Worm (Caenorhabditis elegans) whole organism, early embryonic: ENCODE data around the gene C03B1.7.

Source experiments
- F13C5.2 ChIP-seq: sonication (generic microtip); optimal IDR thresholded peaks from 2 replicates; lab custom pipeline; 2017; ENCODE audit warnings: mild to moderate bottlenecking, missing genetic modification characterization, inconsistent platforms, missing compliant biosample characterization
- ama-1 ChIP-seq: fragments of 150-350 bp; optimal IDR thresholded peaks from 2 replicates; lab custom pipeline; 2014
- ceh-13 ChIP-seq: fragments of 200-800 bp; sonication (Bioruptor generic); optimal IDR thresholded peaks from 2 replicates; lab custom pipeline; 2018; ENCODE audit warnings: mild to moderate bottlenecking, missing genetic modification characterization, missing compliant biosample characterization
- flt-1 ChIP-seq: fragments of 200-800 bp; sonication (Bioruptor generic); IDR thresholded peaks from 2 replicates; pipeline ENCODE4 v1.3.6; 2022; ENCODE audit warnings: missing genetic modification characterization, missing compliant biosample characterization
- hmbx-1 ChIP-seq: sonication (generic microtip); optimal IDR thresholded peaks from 2 replicates; lab custom pipeline; 2016; ENCODE audit warnings: mild to moderate bottlenecking, missing genetic modification characterization, missing compliant biosample characterization
- scrt-1 ChIP-seq: fragments of 200-800 bp; sonication (Bioruptor generic); IDR thresholded peaks from 2 replicates; pipeline ENCODE4 v1.3.6; 2022; ENCODE audit warnings: missing genetic modification characterization, missing compliant biosample characterization
- sea-1 ChIP-seq: fragments of 200-800 bp; sonication (Bioruptor generic); conservative IDR thresholded peaks from 2 replicates; pipeline ENCODE4 v1.3.6; 2022; ENCODE audit warnings: missing genetic modification characterization, missing compliant biosample characterization
- tbx-11 ChIP-seq: fragments of 200-800 bp; sonication (Bioruptor generic); IDR thresholded peaks from 2 replicates; pipeline ENCODE4 v1.3.6; 2022; ENCODE audit warnings: missing genetic modification characterization, missing compliant biosample characterization

ce11 chrX:6378363-6378762 is 36.8 kb downstream of the C03B1.7 start:
- no peak for TF ChIP-seq ceh-13 (GFP tag; lab: Kevin White, UChicago)
- TF ChIP-seq hmbx-1: no peak
- peak; percentile 72; the same call in 1 of the 2 replicates for TF ChIP-seq sea-1 (GFP tag; lab: Robert Waterston, UW)
- TF ChIP-seq scrt-1 (GFP tag; lab: Robert Waterston, UW): no peak
- TF ChIP-seq tbx-11 (GFP tag; lab: Robert Waterston, UW): no peak
- no peak for TF ChIP-seq ama-1 (lab: Kevin White, UChicago)
- TF ChIP-seq flt-1 (GFP tag; lab: Robert Waterston, UW): no peak
- peak; percentile 56 for TF ChIP-seq F13C5.2 (tag; lab: Kevin White, UChicago)
